Worm (Caenorhabditis elegans): Measurements from ENCODE around the gene srbc-39.

Gene srbc-39

ce11 chrV:743348-743747, 34.4 kb downstream of the srbc-39 start, which contains the start of gene str-134:
TSS of gene str-134 (plus strand) at chrV:743648.
- no peak for TF ChIP-seq cog-1 (tag; optimal IDR thresholded peaks at IDR 0.05)
- TF ChIP-seq ztf-29 (GFP tag; IDR thresholded peaks at IDR 0.05), result no peak
- no peak for TF ChIP-seq med-1 (GFP tag; optimal IDR thresholded peaks at IDR 0.05; ENCODE audit: insufficient read depth)
- no peak for TF ChIP-seq flt-1 (GFP tag; IDR thresholded peaks at IDR 0.05)
- TF ChIP-seq ref-1 (GFP tag; conservative IDR thresholded peaks at IDR 0.05), result no peak
- no peak for TF ChIP-seq klf-2 (GFP tag; conservative IDR thresholded peaks at IDR 0.05)
- no peak for TF ChIP-seq T22C8.4 (GFP tag; IDR thresholded peaks at IDR 0.05)
- TF ChIP-seq tab-1 (GFP tag; IDR thresholded peaks at IDR 0.05), result no peak
- no peak for TF ChIP-seq ztf-23 (GFP tag; IDR thresholded peaks at IDR 0.05)

DNA sequence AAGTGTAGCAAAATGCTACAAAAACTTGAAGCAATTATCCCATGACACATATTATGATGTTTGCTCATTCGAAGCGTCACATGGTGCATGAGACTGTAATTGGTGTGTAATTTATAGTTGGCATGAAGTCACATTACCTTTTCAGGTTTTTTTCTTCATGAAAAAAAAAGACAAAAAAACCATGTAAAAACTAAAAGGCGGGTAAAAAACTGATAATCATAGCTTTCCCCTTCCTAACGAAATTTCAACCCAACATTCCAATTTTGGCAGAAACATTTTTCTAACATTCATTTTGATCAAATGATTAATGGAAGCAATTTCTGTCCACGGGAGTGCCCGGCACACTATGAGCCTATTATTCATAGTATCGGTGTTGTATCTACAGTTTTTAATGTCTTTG, 39.1 kb downstream of the srbc-39 start, which contains the start of gene sri-4:
Gene sri-4, plus strand, starts transcription at position 301 of the 400 bp plus-strand sequence.
- TF ChIP-seq ztf-29 (GFP tag; IDR thresholded peaks at IDR 0.05) (no peak), flt-1 (GFP tag; IDR thresholded peaks at IDR 0.05) (no peak), ztf-23 (GFP tag; IDR thresholded peaks at IDR 0.05) (no peak), ref-1 (GFP tag; conservative IDR thresholded peaks at IDR 0.05) (no peak), cog-1 (tag; optimal IDR thresholded peaks at IDR 0.05) (no peak)

DNA sequence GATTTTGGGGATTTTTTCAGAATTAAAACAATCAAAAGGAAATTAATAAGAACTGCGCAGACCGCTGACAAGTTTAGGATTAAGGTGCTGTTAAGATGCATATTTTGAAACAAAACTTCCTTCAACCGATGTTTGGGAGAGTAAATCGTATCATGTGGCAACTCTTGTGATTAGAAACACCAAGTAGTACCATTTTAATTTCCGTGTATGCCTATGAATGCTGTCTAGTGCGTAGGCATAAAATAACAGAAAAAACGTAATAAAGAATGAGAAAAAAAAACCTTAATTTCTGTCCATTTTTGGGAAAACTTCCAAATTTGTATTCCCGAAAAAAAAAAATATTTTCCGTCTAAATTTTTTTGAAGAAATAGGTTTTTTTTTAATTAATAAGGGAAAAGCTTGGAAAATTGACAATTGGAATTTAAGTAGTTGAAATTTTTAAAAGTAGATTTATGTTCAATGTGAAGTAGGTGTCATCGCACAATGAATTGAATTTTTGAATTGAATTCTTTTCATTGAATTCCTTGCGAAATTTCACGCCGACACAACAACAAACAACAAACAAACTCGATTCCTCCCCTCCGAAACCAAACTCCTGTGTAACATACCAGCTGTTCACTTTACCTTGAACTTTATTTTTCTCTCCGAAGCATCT, 43.9 kb downstream of the srbc-39 start, which contains the start of the genes str-262 and srp-1:
Gene str-262, minus strand, starts transcription at position 101 of the 655 bp plus-strand sequence.
Gene srp-1, plus strand, starts transcription at position 605 of the 655 bp plus-strand sequence.
- no peak for TF ChIP-seq klf-2 (GFP tag; conservative IDR thresholded peaks at IDR 0.05)
- no peak for TF ChIP-seq ref-1 (GFP tag; conservative IDR thresholded peaks at IDR 0.05)
- no peak for TF ChIP-seq med-1 (GFP tag; optimal IDR thresholded peaks at IDR 0.05; ENCODE audit: insufficient read depth)
- no peak for TF ChIP-seq ztf-23 (GFP tag; IDR thresholded peaks at IDR 0.05)
- TF ChIP-seq T22C8.4 (GFP tag; IDR thresholded peaks at IDR 0.05), result no peak
- TF ChIP-seq flt-1 (GFP tag; IDR thresholded peaks at IDR 0.05), result no peak
- TF ChIP-seq cog-1 (tag; optimal IDR thresholded peaks at IDR 0.05), result no peak
- TF ChIP-seq tab-1 (GFP tag; IDR thresholded peaks at IDR 0.05), result no peak
- no peak for TF ChIP-seq ztf-29 (GFP tag; IDR thresholded peaks at IDR 0.05)

ce11 chrV:756169-756568, 47.3 kb downstream of the srbc-39 start, which contains the start of gene str-20:
TSS of gene str-20 (plus strand) at chrV:756469.
- TF ChIP-seq tab-1 (GFP tag; IDR thresholded peaks at IDR 0.05), result no peak
- no peak for TF ChIP-seq ztf-23 (GFP tag; IDR thresholded peaks at IDR 0.05)
- no peak for TF ChIP-seq flt-1 (GFP tag; IDR thresholded peaks at IDR 0.05)
- TF ChIP-seq klf-2 (GFP tag; conservative IDR thresholded peaks at IDR 0.05), result no peak
- no peak for TF ChIP-seq ztf-29 (GFP tag; IDR thresholded peaks at IDR 0.05)
- no peak for TF ChIP-seq med-1 (GFP tag; optimal IDR thresholded peaks at IDR 0.05; ENCODE audit: insufficient read depth)
- no peak for TF ChIP-seq ref-1 (GFP tag; conservative IDR thresholded peaks at IDR 0.05)
- TF ChIP-seq T22C8.4 (GFP tag; IDR thresholded peaks at IDR 0.05), result no peak
- TF ChIP-seq cog-1 (tag; optimal IDR thresholded peaks at IDR 0.05), result no peak

All from whole organism, midembryonic.